Fruit fly (Drosophila melanogaster) whole organism, embryonic: ENCODE data around the gene CG1910.

Source experiments
- Ada2b ChIP-seq: fragments of 200-800 bp; sonication (Bioruptor generic); IDR thresholded peaks from 2 replicates; pipeline ENCODE4 v1.3.6; 2022; ENCODE audit warnings: missing biosample characterization, missing genetic modification characterization
- CG11247 ChIP-seq: fragments of 200-800 bp; sonication (Bioruptor generic); IDR thresholded peaks from 2 replicates; pipeline ENCODE4 v1.3.6; 2022; ENCODE audit warnings: missing biosample characterization, missing genetic modification characterization
- CG11723 ChIP-seq: fragments of 200-800 bp; sonication (Bioruptor generic); optimal IDR thresholded peaks from 2 replicates; lab custom pipeline; 2017; ENCODE audit warnings: missing biosample characterization, mild to moderate bottlenecking, missing genetic modification characterization
- CG15073 ChIP-seq: fragments of 200-800 bp; sonication (Bioruptor generic); optimal IDR thresholded peaks from 2 replicates; lab custom pipeline; 2016; ENCODE audit warnings: missing biosample characterization, missing genetic modification characterization
- CG16813 ChIP-seq: fragments of 200-800 bp; sonication (Bioruptor generic); IDR thresholded peaks from 3 replicates; pipeline ENCODE4 v1.3.6; 2022; ENCODE audit warnings: missing biosample characterization, missing genetic modification characterization; ENCODE audit not compliant: partially characterized antibody
- CG17568 ChIP-seq: fragments of 200-800 bp; sonication (Bioruptor generic); optimal IDR thresholded peaks from 2 replicates; lab custom pipeline; 2018; ENCODE audit warnings: missing biosample characterization, mild to moderate bottlenecking, missing genetic modification characterization, moderate library complexity
- CG18476 ChIP-seq: fragments of 200-800 bp; sonication (Bioruptor generic); optimal IDR thresholded peaks from 2 replicates; lab custom pipeline; 2016; ENCODE audit warnings: missing biosample characterization, mild to moderate bottlenecking, missing genetic modification characterization
- CG31365 ChIP-seq: fragments of 200-800 bp; sonication (Bioruptor generic); optimal IDR thresholded peaks from 2 replicates; lab custom pipeline; 2018; ENCODE audit warnings: missing biosample characterization, mild to moderate bottlenecking, missing genetic modification characterization
- CG32772 ChIP-seq: fragments of 200-800 bp; sonication (Bioruptor generic); IDR thresholded peaks from 2 replicates; pipeline ENCODE4 v1.3.6; 2022; ENCODE audit warnings: missing biosample characterization, missing genetic modification characterization
- CG4730 ChIP-seq: fragments of 200-800 bp; sonication (Bioruptor generic); IDR thresholded peaks from 2 replicates; pipeline ENCODE4 v1.3.6; 2022; ENCODE audit warnings: missing biosample characterization, missing genetic modification characterization
- CG5180 ChIP-seq: fragments of 200-800 bp; sonication (Bioruptor generic); optimal IDR thresholded peaks from 3 replicates; lab custom pipeline; 2017; ENCODE audit warnings: missing biosample characterization, missing genetic modification characterization, mild to moderate bottlenecking, moderate library complexity, missing genetic modification reagents
- CG7271 ChIP-seq: fragments of 200-800 bp; sonication (Bioruptor generic); optimal IDR thresholded peaks from 2 replicates; lab custom pipeline; 2018; ENCODE audit warnings: missing biosample characterization, mild to moderate bottlenecking, missing genetic modification characterization, moderate library complexity
- CG7839 ChIP-seq: fragments of 200-800 bp; sonication (Bioruptor generic); optimal IDR thresholded peaks from 3 replicates; lab custom pipeline; 2018; ENCODE audit warnings: missing biosample characterization, mild to moderate bottlenecking, missing genetic modification characterization, moderate library complexity
- CG8924 ChIP-seq: fragments of 200-800 bp; optimal IDR thresholded peaks from 3 replicates; lab custom pipeline; 2019; ENCODE audit warnings: missing biosample characterization, mild to moderate bottlenecking, missing genetic modification characterization, moderate library complexity
- CG9215 ChIP-seq: fragments of 200-800 bp; sonication (Bioruptor generic); IDR thresholded peaks from 2 replicates; pipeline ENCODE4 v1.3.6; 2022; ENCODE audit warnings: missing biosample characterization, missing genetic modification characterization
- CG9437 ChIP-seq: fragments of 200-800 bp; sonication (Bioruptor generic); optimal IDR thresholded peaks from 2 replicates; lab custom pipeline; 2018; ENCODE audit warnings: missing biosample characterization, mild to moderate bottlenecking, missing genetic modification characterization
- CoRest ChIP-seq: fragments of 200-800 bp; sonication (Bioruptor generic); optimal IDR thresholded peaks from 3 replicates; lab custom pipeline; 2018; ENCODE audit warnings: missing biosample characterization, mild to moderate bottlenecking, missing genetic modification characterization, moderate library complexity
- Dref ChIP-seq: fragments of 200-800 bp; sonication (Bioruptor generic); IDR thresholded peaks from 2 replicates; pipeline ENCODE4 v1.3.6; 2022; ENCODE audit warnings: missing biosample characterization, missing genetic modification characterization
- H15 ChIP-seq: fragments of 200-800 bp; sonication (Bioruptor generic); IDR thresholded peaks from 3 replicates; pipeline ENCODE4 v1.3.6; 2022; ENCODE audit warnings: missing biosample characterization, missing genetic modification characterization
- Hr78 ChIP-seq, 2 experiments: fragments of 200-800 bp in 1 of 2; fragments of >200 bp in 1 of 2; sonication (Bioruptor generic) in 1 of 2; optimal IDR thresholded peaks; 2 replicates each; lab custom pipeline; 2017 to 2019; ENCODE audit warnings: missing biosample characterization in 2 of 2, missing genetic modification characterization in 2 of 2, mild to moderate bottlenecking in 1 of 2, moderate library complexity in 1 of 2
- Kr ChIP-seq: fragments of 200-800 bp; sonication (Bioruptor generic); optimal IDR thresholded peaks from 2 replicates; lab custom pipeline; 2017; ENCODE audit warnings: missing biosample characterization, mild to moderate bottlenecking, missing genetic modification characterization
- Max ChIP-seq: fragments of 200-800 bp; sonication (Bioruptor generic); optimal IDR thresholded peaks from 2 replicates; lab custom pipeline; 2016; ENCODE audit warnings: missing biosample characterization, mild to moderate bottlenecking, missing genetic modification characterization
- Nf-YC ChIP-seq: fragments of 200-800 bp; optimal IDR thresholded peaks from 3 replicates; lab custom pipeline; 2019; ENCODE audit warnings: missing biosample characterization, mild to moderate bottlenecking, missing genetic modification characterization, moderate library complexity
- Pdp1 ChIP-seq, 2 experiments: fragments of 200-800 bp; sonication (Bioruptor generic); optimal IDR thresholded peaks; 3 replicates each; lab custom pipeline; 2016; ENCODE audit warnings: missing biosample characterization in 2 of 2, missing genetic modification characterization in 2 of 2, mild to moderate bottlenecking in 1 of 2, moderate library complexity in 1 of 2
- Sry-β ChIP-seq: fragments of 200-800 bp; sonication (Bioruptor generic); optimal IDR thresholded peaks from 2 replicates; lab custom pipeline; 2018; ENCODE audit warnings: missing biosample characterization, mild to moderate bottlenecking, missing genetic modification characterization, moderate library complexity
- Taf1 ChIP-seq: fragments of 200-800 bp; sonication (Bioruptor generic); IDR thresholded peaks from 2 replicates; pipeline ENCODE4 v1.3.6; 2022; ENCODE audit warnings: missing biosample characterization, missing genetic modification characterization
- Vsx1 ChIP-seq: fragments of 200-800 bp; sonication (Bioruptor generic); optimal IDR thresholded peaks from 2 replicates; lab custom pipeline; 2017; ENCODE audit warnings: missing biosample characterization, mild to moderate bottlenecking, missing genetic modification characterization, missing genetic modification reagents
- Xbp1 ChIP-seq: fragments of 200-800 bp; sonication (Bioruptor generic); optimal IDR thresholded peaks from 3 replicates; lab custom pipeline; 2016; ENCODE audit warnings: missing biosample characterization, mild to moderate bottlenecking, missing genetic modification characterization
- ab ChIP-seq: fragments of 200-800 bp; sonication (Bioruptor generic); optimal IDR thresholded peaks from 2 replicates; lab custom pipeline; 2016; ENCODE audit warnings: missing biosample characterization, missing genetic modification characterization
- al ChIP-seq: fragments of 200-800 bp; sonication (Bioruptor generic); IDR thresholded peaks from 2 replicates; pipeline ENCODE4 v1.3.6; 2022; ENCODE audit warnings: missing biosample characterization, missing genetic modification characterization
- bowl ChIP-seq: fragments of 200-800 bp; sonication (Bioruptor generic); IDR thresholded peaks from 2 replicates; pipeline ENCODE4 v1.3.6; 2022; ENCODE audit warnings: missing biosample characterization, missing genetic modification characterization
- fd102C ChIP-seq: fragments of 200-800 bp; sonication (Bioruptor generic); optimal IDR thresholded peaks from 2 replicates; lab custom pipeline; 2018; ENCODE audit warnings: missing biosample characterization, mild to moderate bottlenecking, missing genetic modification characterization, moderate library complexity
- fd96Cb ChIP-seq: fragments of 200-800 bp; sonication (Bioruptor generic); optimal IDR thresholded peaks from 2 replicates; lab custom pipeline; 2018; ENCODE audit warnings: missing biosample characterization, mild to moderate bottlenecking, missing genetic modification characterization, moderate library complexity
- gem ChIP-seq: fragments of 200-800 bp; sonication (Bioruptor generic); optimal IDR thresholded peaks from 2 replicates; lab custom pipeline; 2019; ENCODE audit warnings: missing biosample characterization, mild to moderate bottlenecking, missing genetic modification characterization, moderate library complexity
- gfzf ChIP-seq: fragments of 200-800 bp; sonication (Bioruptor generic); optimal IDR thresholded peaks from 2 replicates; lab custom pipeline; 2016; ENCODE audit warnings: missing biosample characterization, mild to moderate bottlenecking, missing genetic modification characterization, moderate library complexity
- grn ChIP-seq: fragments of 200-800 bp; sonication (Bioruptor generic); optimal IDR thresholded peaks from 3 replicates; lab custom pipeline; 2017; ENCODE audit warnings: missing biosample characterization, missing genetic modification characterization
- kni ChIP-seq: fragments of 200-800 bp; sonication (Bioruptor generic); optimal IDR thresholded peaks from 3 replicates; lab custom pipeline; 2017; ENCODE audit warnings: mild to moderate bottlenecking, missing biosample characterization, missing genetic modification reagents, missing genetic modification characterization
- lov ChIP-seq, 2 experiments: fragments of 200-800 bp in 1 of 2; fragments of >200 bp in 1 of 2; sonication (Bioruptor generic) in 1 of 2; IDR thresholded peaks in 1 of 2; optimal IDR thresholded peaks in 1 of 2; 2 replicates in 1 of 2; 3 replicates in 1 of 2; pipeline versions ENCODE4 v1.3.6 to Lab custom; 2017 to 2022; ENCODE audit warnings: missing biosample characterization in 1 of 2, missing genetic modification characterization in 1 of 2
- odd ChIP-seq: fragments of 200-800 bp; sonication (Bioruptor generic); optimal IDR thresholded peaks from 2 replicates; lab custom pipeline; 2017; ENCODE audit warnings: missing biosample characterization, mild to moderate bottlenecking, missing genetic modification characterization
- pita ChIP-seq: fragments of 200-800 bp; sonication (Bioruptor generic); optimal IDR thresholded peaks from 2 replicates; lab custom pipeline; 2017; ENCODE audit warnings: missing biosample characterization, mild to moderate bottlenecking, missing genetic modification characterization
- ranshi ChIP-seq: fragments of 200-800 bp; sonication (Bioruptor generic); IDR thresholded peaks from 2 replicates; pipeline ENCODE4 v1.3.6; 2022; ENCODE audit warnings: missing biosample characterization, missing genetic modification characterization
- sc ChIP-seq, 3 experiments: fragments of >200 bp in 2 of 3; fragments of 200-800 bp in 1 of 3; sonication (Bioruptor generic) in 1 of 3; optimal IDR thresholded peaks; 2 replicates in 2 of 3; 3 replicates in 1 of 3; lab custom pipeline; 2017; ENCODE audit warnings: mild to moderate bottlenecking in 1 of 3, missing biosample characterization in 1 of 3, missing genetic modification characterization in 1 of 3, missing genetic modification reagents in 1 of 3
- schlank ChIP-seq: fragments of 200-800 bp; sonication (Bioruptor generic); optimal IDR thresholded peaks from 2 replicates; lab custom pipeline; 2018; ENCODE audit warnings: missing biosample characterization, mild to moderate bottlenecking, missing genetic modification characterization
- sd ChIP-seq: fragments of 200-800 bp; sonication (Bioruptor generic); optimal IDR thresholded peaks from 3 replicates; lab custom pipeline; 2018; ENCODE audit warnings: missing biosample characterization, mild to moderate bottlenecking, missing genetic modification characterization, moderate library complexity
- twi ChIP-seq: fragments of 200-800 bp; optimal IDR thresholded peaks from 2 replicates; lab custom pipeline; 2019; ENCODE audit warnings: missing biosample characterization, mild to moderate bottlenecking, missing genetic modification characterization, moderate library complexity
- unc-4 ChIP-seq: fragments of 200-800 bp; sonication (Bioruptor generic); IDR thresholded peaks from 2 replicates; pipeline ENCODE4 v1.3.6; 2022; ENCODE audit warnings: missing biosample characterization, missing genetic modification characterization; ENCODE audit not compliant: partially characterized antibody
- usp ChIP-seq: fragments of >200 bp; optimal IDR thresholded peaks from 2 replicates; lab custom pipeline; 2017; ENCODE audit warnings: missing biosample characterization, missing genetic modification characterization
- zf30C ChIP-seq: fragments of 200-800 bp; sonication (Bioruptor generic); optimal IDR thresholded peaks from 3 replicates; lab custom pipeline; 2018; ENCODE audit warnings: missing biosample characterization, mild to moderate bottlenecking, missing genetic modification characterization
- zfh1 ChIP-seq: fragments of 200-800 bp; sonication (Bioruptor generic); IDR thresholded peaks from 3 replicates; pipeline ENCODE4 v1.3.6; 2022; ENCODE audit warnings: missing biosample characterization, missing genetic modification characterization

The CG1910 gene

dm6 chr3R:31712585-31712984 lies 34.9 kb upstream of the CG1910 start (continued):
- TF ChIP-seq Taf1 (no peak), CG8924 (tag; lab: Kevin White, UChicago) (no peak), gem (tag; lab: Kevin White, UChicago) (peak; percentile 44), zf30C (GFP tag; lab: Kevin White, UChicago) (peak; percentile 73), CG7839 (tag; lab: Kevin White, UChicago) (peak; percentile 25), Nf-YC (no peak), bowl (GFP tag; lab: Robert Waterston, UW) (no peak), Dref (GFP tag; lab: Robert Waterston, UW) (no peak), CG18476 (GFP tag; lab: Kevin White, UChicago) (no peak), sc (optimal IDR thresholded peaks at IDR 0.05; lab: Kevin White, UChicago) (no peak), sc (GFP tag; optimal IDR thresholded peaks at IDR 0.05; lab: Kevin White, UChicago) (no peak), Ada2b (GFP tag; lab: Robert Waterston, UW) (no peak), unc-4 (GFP tag; lab: Robert Waterston, UW) (no peak), schlank (tag; lab: Kevin White, UChicago) (no peak), grn (GFP tag; lab: Kevin White, UChicago) (peak; percentile 10), Hr78 (GFP tag; optimal IDR thresholded peaks at IDR 0.05; lab: Kevin White, UChicago) (peak in 1 of 2 experiments; percentile 47), lov (optimal IDR thresholded peaks at IDR 0.05; lab: Kevin White, UChicago) (no peak), lov (GFP tag; IDR thresholded peaks at IDR 0.05; lab: Robert Waterston, UW) (no peak), CoRest (peak; percentile 27), CG7271 (tag; lab: Kevin White, UChicago) (no peak), twi (tag; lab: Kevin White, UChicago) (no peak), kni (GFP tag; lab: Kevin White, UChicago) (no peak), fd96Cb (tag; lab: Kevin White, UChicago) (peak; percentile 25), Vsx1 (GFP tag; lab: Kevin White, UChicago) (no peak), Sry-β (GFP tag; lab: Kevin White, UChicago) (no peak), H15 (GFP tag; lab: Robert Waterston, UW) (peak; percentile 36; the same call in 1 of the 3 replicates), fd102C (GFP tag; lab: Kevin White, UChicago) (no peak), CG32772 (GFP tag; lab: Robert Waterston, UW) (no peak), CG31365 (no peak), Max (no peak), zfh1 (GFP tag; lab: Robert Waterston, UW) (0 out of 3 replicates have a peak, but pooled peaks have one; percentile 19), pita (no peak), CG11247 (GFP tag; lab: Robert Waterston, UW) (no peak), CG17568 (GFP tag; lab: Kevin White, UChicago) (no peak), Xbp1 (peak; percentile 36), Kr (GFP tag; lab: Kevin White, UChicago) (no peak), sd (tag; lab: Kevin White, UChicago) (no peak), CG9437 (GFP tag; lab: Kevin White, UChicago) (peak; percentile 9), CG11723 (no peak), ranshi (GFP tag; lab: Robert Waterston, UW) (no peak), CG4730 (GFP tag; lab: Robert Waterston, UW) (no peak), ab (GFP tag; lab: Kevin White, UChicago) (no peak), odd (GFP tag; lab: Kevin White, UChicago) (no peak), CG5180 (GFP tag; lab: Kevin White, UChicago) (no peak), usp (GFP tag; lab: Kevin White, UChicago) (no peak), CG9215 (GFP tag; lab: Robert Waterston, UW) (no peak), al (no peak), Pdp1 (GFP tag; optimal IDR thresholded peaks at IDR 0.05; lab: Kevin White, UChicago) (peak in 1 of 2 experiments; percentile 32), gfzf (no peak), CG16813 (GFP tag; lab: Robert Waterston, UW) (no peak), CG15073 (GFP tag; lab: Kevin White, UChicago) (no peak)
